Worm (Caenorhabditis elegans) whole organism, midembryonic: Measurements from ENCODE around the gene gmeb-2.

Experiments
- T22C8.4 ChIP-seq: fragments of 200-800 bp; sonication (Bioruptor generic); IDR thresholded peaks from 2 replicates; pipeline ENCODE4 v1.3.6; 2022; ENCODE audit warnings: missing genetic modification characterization, missing compliant biosample characterization
- cog-1 ChIP-seq: sonication (generic microtip); optimal IDR thresholded peaks from 2 replicates; lab custom pipeline; 2016; ENCODE audit warnings: missing genetic modification characterization, missing compliant biosample characterization
- flt-1 ChIP-seq: fragments of 200-800 bp; sonication (Bioruptor generic); IDR thresholded peaks from 2 replicates; pipeline ENCODE4 v1.3.6; 2022; ENCODE audit warnings: missing genetic modification characterization, missing compliant biosample characterization
- klf-2 ChIP-seq: fragments of 200-800 bp; sonication (Bioruptor generic); conservative IDR thresholded peaks from 2 replicates; pipeline ENCODE4 v1.3.6; 2022; ENCODE audit warnings: missing genetic modification reagents, missing genetic modification characterization, missing compliant biosample characterization
- med-1 ChIP-seq: sonication (generic microtip); optimal IDR thresholded peaks from 2 replicates; lab custom pipeline; 2017; ENCODE audit warnings: missing genetic modification characterization, mild to moderate bottlenecking, missing compliant biosample characterization, antibody characterized with exemption, missing genetic modification reagents; ENCODE audit not compliant: insufficient read depth
- ref-1 ChIP-seq: fragments of 200-800 bp; sonication (Bioruptor generic); conservative IDR thresholded peaks from 2 replicates; pipeline ENCODE4 v1.3.6; 2022; ENCODE audit warnings: missing genetic modification reagents, missing genetic modification characterization, missing compliant biosample characterization
- tab-1 ChIP-seq: fragments of 200-800 bp; sonication (Bioruptor generic); IDR thresholded peaks from 2 replicates; pipeline ENCODE4 v1.3.6; 2022; ENCODE audit warnings: missing genetic modification characterization, missing compliant biosample characterization
- ztf-23 ChIP-seq: fragments of 200-800 bp; sonication (Bioruptor generic); IDR thresholded peaks from 2 replicates; pipeline ENCODE4 v1.3.6; 2022; ENCODE audit warnings: missing genetic modification reagents, missing genetic modification characterization, missing compliant biosample characterization
- ztf-29 ChIP-seq: fragments of 200-800 bp; sonication (Bioruptor generic); IDR thresholded peaks from 2 replicates; pipeline ENCODE4 v1.3.6; 2022; ENCODE audit warnings: missing genetic modification reagents, missing genetic modification characterization, missing compliant biosample characterization

Gene gmeb-2

ce11 chrX:15848867-15849266, 30.0 kb upstream of the gmeb-2 start:
- TF ChIP-seq med-1 (GFP tag; lab: Kevin White, UChicago): no peak
- no peak for TF ChIP-seq ztf-29 (GFP tag; lab: Robert Waterston, UW)
- no peak for TF ChIP-seq T22C8.4
- TF ChIP-seq ztf-23: no peak
- TF ChIP-seq flt-1 (GFP tag; lab: Robert Waterston, UW): no peak
- TF ChIP-seq klf-2 (GFP tag; lab: Robert Waterston, UW): no peak
- no peak for TF ChIP-seq cog-1 (tag; lab: Kevin White, UChicago)
- TF ChIP-seq tab-1 (GFP tag; lab: Robert Waterston, UW): no peak

- TF ChIP-seq T22C8.4 (0 out of 2 replicates have a peak, but pooled peaks have one; percentile 8), med-1 (GFP tag; lab: Kevin White, UChicago) (no peak), ztf-29 (GFP tag; lab: Robert Waterston, UW) (no peak), tab-1 (GFP tag; lab: Robert Waterston, UW) (no peak), ref-1 (GFP tag; lab: Robert Waterston, UW) (no peak), cog-1 (tag; lab: Kevin White, UChicago) (peak; percentile 55)
These were observed 29.4 kb upstream of the gmeb-2 start, which contains the start of gene acl-1 for ce11 chrX:15849397-15849935. acl-1 (plus strand) TSS chrX:15849885.

- TF ChIP-seq flt-1 (GFP tag; lab: Robert Waterston, UW): no peak
- TF ChIP-seq cog-1 (tag; lab: Kevin White, UChicago): no peak
- no peak for TF ChIP-seq T22C8.4
- TF ChIP-seq ztf-29 (GFP tag; lab: Robert Waterston, UW): no peak
- TF ChIP-seq ztf-23: no peak
- TF ChIP-seq tab-1 (GFP tag; lab: Robert Waterston, UW): no peak
- TF ChIP-seq ref-1 (GFP tag; lab: Robert Waterston, UW): no peak
- TF ChIP-seq med-1 (GFP tag; lab: Kevin White, UChicago): no peak
- TF ChIP-seq klf-2 (GFP tag; lab: Robert Waterston, UW): no peak
These were observed 27.9 kb upstream of the gmeb-2 start for ce11 chrX:15851013-15851412.

ce11 chrX:15856853-15857252, 22.0 kb upstream of the gmeb-2 start, which contains the start of gene F53H4.2:
F53H4.2 (plus strand) TSS chrX:15857153.
- TF ChIP-seq tab-1 (GFP tag; lab: Robert Waterston, UW) (no peak), T22C8.4 (no peak), klf-2 (GFP tag; lab: Robert Waterston, UW) (no peak), ztf-23 (no peak), cog-1 (tag; lab: Kevin White, UChicago) (no peak), ztf-29 (GFP tag; lab: Robert Waterston, UW) (no peak), med-1 (GFP tag; lab: Kevin White, UChicago) (no peak), flt-1 (GFP tag; lab: Robert Waterston, UW) (no peak), ref-1 (GFP tag; lab: Robert Waterston, UW) (no peak)

ce11 chrX:15860556-15861008, 18.3 kb upstream of the gmeb-2 start, which contains the start of gene F53H4.6:
F53H4.6 (minus strand) TSS chrX:15860606.
- no peak for TF ChIP-seq tab-1 (GFP tag; lab: Robert Waterston, UW)
- TF ChIP-seq klf-2 (GFP tag; lab: Robert Waterston, UW): no peak
- no peak for TF ChIP-seq ztf-23

ce11 chrX:15865868-15866555, 12.9 kb upstream of the gmeb-2 start, which contains the start of the genes csb-1 and F53H4.4:
csb-1 (minus strand) TSS chrX:15865918.
F53H4.4 (plus strand) TSS chrX:15866387.
- TF ChIP-seq T22C8.4: no peak
- TF ChIP-seq cog-1 (tag; lab: Kevin White, UChicago): peak; percentile 18

- TF ChIP-seq ref-1 (GFP tag; lab: Robert Waterston, UW): no peak
- no peak for TF ChIP-seq med-1 (GFP tag; lab: Kevin White, UChicago)
- no peak for TF ChIP-seq klf-2 (GFP tag; lab: Robert Waterston, UW)
- no peak for TF ChIP-seq ztf-29 (GFP tag; lab: Robert Waterston, UW)
- TF ChIP-seq cog-1 (tag; lab: Kevin White, UChicago): no peak
- no peak for TF ChIP-seq flt-1 (GFP tag; lab: Robert Waterston, UW)
- no peak for TF ChIP-seq ztf-23
- TF ChIP-seq tab-1 (GFP tag; lab: Robert Waterston, UW): no peak
- no peak for TF ChIP-seq T22C8.4
These were observed 9.3 kb upstream of the gmeb-2 start for ce11 chrX:15869589-15869988.

- TF ChIP-seq klf-2 (GFP tag; lab: Robert Waterston, UW) (no peak), flt-1 (GFP tag; lab: Robert Waterston, UW) (no peak), ztf-29 (GFP tag; lab: Robert Waterston, UW) (no peak), cog-1 (tag; lab: Kevin White, UChicago) (no peak), ref-1 (GFP tag; lab: Robert Waterston, UW) (no peak), tab-1 (GFP tag; lab: Robert Waterston, UW) (0 out of 2 replicates have a peak, but pooled peaks have one; percentile 51), med-1 (GFP tag; lab: Kevin White, UChicago) (no peak), T22C8.4 (no peak), ztf-23 (0 out of 2 replicates have a peak, but pooled peaks have one; percentile 62)
These were observed 1.9 kb upstream of the gmeb-2 start for ce11 chrX:15876936-15877335.

ce11 chrX:15881027-15881426, 2.1 kb downstream of the gmeb-2 start:
- TF ChIP-seq cog-1 (tag; lab: Kevin White, UChicago) (no peak), tab-1 (GFP tag; lab: Robert Waterston, UW) (0 out of 2 replicates have a peak, but pooled peaks have one; percentile 10)
